Worm (Caenorhabditis elegans) whole organism, L3 larva: ENCODE results near the gene C05B5.12.
A peak's percentile ranks its signal among the peaks of the same experiment; 100 is the strongest.

Source experiments
- ZK546.5 ChIP-seq: sonication (generic microtip); optimal IDR thresholded peaks from 2 replicates; lab custom pipeline; 2017; ENCODE audit warnings: missing biosample characterization, missing genetic modification characterization
- ama-1 ChIP-seq: fragments of 150-350 bp; optimal IDR thresholded peaks from 2 replicates; lab custom pipeline; 2018
- ceh-82 ChIP-seq: fragments of 150-350 bp; optimal IDR thresholded peaks from 2 replicates; lab custom pipeline; 2014; ENCODE audit warnings: missing biosample characterization, missing genetic modification characterization
- ceh-9 ChIP-seq: sonication (generic microtip); optimal IDR thresholded peaks from 2 replicates; lab custom pipeline; 2018; ENCODE audit warnings: missing biosample characterization, missing genetic modification characterization
- daf-12 ChIP-seq: fragments of 150-350 bp; optimal IDR thresholded peaks from 2 replicates; lab custom pipeline; 2014; ENCODE audit warnings: missing biosample characterization, missing genetic modification reagents, missing genetic modification characterization
- egl-5 ChIP-seq: fragments of 150-350 bp; optimal IDR thresholded peaks from 2 replicates; lab custom pipeline; 2017; ENCODE audit warnings: missing biosample characterization, missing genetic modification reagents, missing genetic modification characterization, inconsistent platforms
- elt-1 ChIP-seq: fragments of 150-350 bp; optimal IDR thresholded peaks from 2 replicates; lab custom pipeline; 2014; ENCODE audit warnings: missing biosample characterization, missing genetic modification characterization
- fkh-10 ChIP-seq: sonication (generic microtip); optimal IDR thresholded peaks from 2 replicates; lab custom pipeline; 2017; ENCODE audit warnings: missing biosample characterization, missing genetic modification reagents, missing genetic modification characterization
- fos-1 ChIP-seq: fragments of 150-350 bp; optimal IDR thresholded peaks from 2 replicates; lab custom pipeline; 2014; ENCODE audit warnings: missing biosample characterization, missing genetic modification characterization
- hmg-11 ChIP-seq: sonication (generic microtip); optimal IDR thresholded peaks from 2 replicates; lab custom pipeline; 2016; ENCODE audit warnings: missing genetic modification characterization, missing compliant biosample characterization
- lsy-12 ChIP-seq: sonication (generic microtip); optimal IDR thresholded peaks from 2 replicates; lab custom pipeline; 2016; ENCODE audit warnings: mild to moderate bottlenecking, missing genetic modification characterization, missing compliant biosample characterization
- mdl-1 ChIP-seq: fragments of 150-350 bp; optimal IDR thresholded peaks from 2 replicates; lab custom pipeline; 2014; ENCODE audit warnings: missing biosample characterization, missing genetic modification characterization
- mml-1 ChIP-seq: fragments of 150-350 bp; sonication (generic microtip); optimal IDR thresholded peaks from 3 replicates; lab custom pipeline; 2014; ENCODE audit warnings: missing biosample characterization, missing genetic modification characterization
- nfya-1 ChIP-seq: sonication (generic microtip); optimal IDR thresholded peaks from 2 replicates; lab custom pipeline; 2017; ENCODE audit warnings: missing genetic modification characterization, mild to moderate bottlenecking, missing compliant biosample characterization, antibody characterized with exemption, moderate library complexity; ENCODE audit not compliant: insufficient read depth
- nhr-11 ChIP-seq: fragments of 150-350 bp; optimal IDR thresholded peaks from 2 replicates; lab custom pipeline; 2014; ENCODE audit warnings: missing biosample characterization, missing genetic modification characterization
- nhr-237 ChIP-seq: fragments of 150-350 bp; optimal IDR thresholded peaks from 2 replicates; lab custom pipeline; 2014; ENCODE audit warnings: missing biosample characterization, missing genetic modification characterization
- nhr-25 ChIP-seq: sonication (generic microtip); optimal IDR thresholded peaks from 2 replicates; lab custom pipeline; 2017; ENCODE audit warnings: missing biosample characterization, missing genetic modification characterization
- nhr-28 ChIP-seq: fragments of 150-350 bp; optimal IDR thresholded peaks from 2 replicates; lab custom pipeline; 2014; ENCODE audit warnings: missing biosample characterization, missing genetic modification characterization
- nhr-43 ChIP-seq: sonication (generic microtip); optimal IDR thresholded peaks from 2 replicates; lab custom pipeline; 2016; ENCODE audit warnings: mild to moderate bottlenecking, missing genetic modification characterization, missing compliant biosample characterization; ENCODE audit not compliant: poor library complexity, severe bottlenecking
- nhr-67 ChIP-seq: fragments of 150-350 bp; optimal IDR thresholded peaks from 2 replicates; lab custom pipeline; 2014; ENCODE audit warnings: missing biosample characterization, missing genetic modification characterization
- nhr-76 ChIP-seq: fragments of 150-350 bp; sonication (generic microtip); optimal IDR thresholded peaks from 5 replicates; lab custom pipeline; 2014; ENCODE audit warnings: missing biosample characterization, missing genetic modification characterization
- nhr-77 ChIP-seq: fragments of 150-350 bp; optimal IDR thresholded peaks from 2 replicates; lab custom pipeline; 2014; ENCODE audit warnings: missing biosample characterization, missing genetic modification characterization
- pqm-1 ChIP-seq: fragments of 150-350 bp; optimal IDR thresholded peaks from 2 replicates; lab custom pipeline; 2017; ENCODE audit warnings: missing biosample characterization, missing genetic modification characterization, inconsistent platforms
- sea-2 ChIP-seq: fragments of 150-350 bp; sonication (generic microtip); optimal IDR thresholded peaks from 4 replicates; lab custom pipeline; 2014; ENCODE audit warnings: missing biosample characterization, missing genetic modification reagents, missing genetic modification characterization
- skn-1 ChIP-seq: fragments of 150-350 bp; optimal IDR thresholded peaks from 2 replicates; lab custom pipeline; 2014; ENCODE audit warnings: missing biosample characterization, missing genetic modification characterization
- tbx-2 ChIP-seq: sonication (generic microtip); optimal IDR thresholded peaks from 2 replicates; lab custom pipeline; 2016; ENCODE audit warnings: mild to moderate bottlenecking, missing genetic modification characterization, missing compliant biosample characterization
- unc-39 ChIP-seq: sonication (generic microtip); optimal IDR thresholded peaks from 4 replicates; lab custom pipeline; 2017; ENCODE audit warnings: missing biosample characterization, missing genetic modification characterization
- unc-62 ChIP-seq: fragments of 150-350 bp; sonication (generic microtip); optimal IDR thresholded peaks from 4 replicates; lab custom pipeline; 2014; ENCODE audit warnings: missing biosample characterization, missing genetic modification reagents, missing genetic modification characterization
- zag-1 ChIP-seq: fragments of 150-350 bp; optimal IDR thresholded peaks from 2 replicates; lab custom pipeline; 2014; ENCODE audit warnings: missing biosample characterization, missing genetic modification characterization
- ztf-4 ChIP-seq: fragments of 150-350 bp; optimal IDR thresholded peaks from 2 replicates; lab custom pipeline; 2014; ENCODE audit warnings: missing biosample characterization, missing genetic modification characterization

C05B5.12 gene

DNA sequence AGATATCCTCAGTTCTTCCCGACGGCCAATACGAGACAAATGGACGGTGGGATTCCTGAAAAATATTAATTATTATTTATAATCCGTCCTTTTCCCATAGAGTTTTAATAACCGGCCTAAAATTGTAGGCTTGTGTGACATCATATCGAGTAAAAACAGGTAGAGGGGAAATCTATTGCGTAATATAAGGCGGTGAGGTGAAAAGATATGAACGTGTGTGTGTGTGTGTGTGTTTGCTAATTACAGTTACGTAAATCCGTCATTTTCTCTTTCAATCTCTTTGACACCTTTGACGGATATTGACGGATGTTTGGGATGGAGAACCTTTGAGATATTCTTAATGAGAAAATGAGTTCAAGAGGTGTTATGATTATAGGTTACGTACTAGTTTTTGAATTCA lies 21.7 kb upstream of the C05B5.12 start:
- no peak for TF ChIP-seq nhr-25 (tag; lab: Kevin White, UChicago)
- TF ChIP-seq tbx-2 (tag; lab: Kevin White, UChicago), result no peak
- TF ChIP-seq nhr-43 (tag; lab: Kevin White, UChicago), result no peak
- TF ChIP-seq hmg-11 (tag; lab: Kevin White, UChicago), result no peak
- no peak for TF ChIP-seq nhr-76 (tag; lab: Kevin White, UChicago)
- TF ChIP-seq sea-2, result no peak
- no peak for TF ChIP-seq unc-39 (tag; lab: Kevin White, UChicago)
- no peak for TF ChIP-seq zag-1 (tag; lab: Kevin White, UChicago)
- TF ChIP-seq, all 47 proteins: peak for 0

DNA sequence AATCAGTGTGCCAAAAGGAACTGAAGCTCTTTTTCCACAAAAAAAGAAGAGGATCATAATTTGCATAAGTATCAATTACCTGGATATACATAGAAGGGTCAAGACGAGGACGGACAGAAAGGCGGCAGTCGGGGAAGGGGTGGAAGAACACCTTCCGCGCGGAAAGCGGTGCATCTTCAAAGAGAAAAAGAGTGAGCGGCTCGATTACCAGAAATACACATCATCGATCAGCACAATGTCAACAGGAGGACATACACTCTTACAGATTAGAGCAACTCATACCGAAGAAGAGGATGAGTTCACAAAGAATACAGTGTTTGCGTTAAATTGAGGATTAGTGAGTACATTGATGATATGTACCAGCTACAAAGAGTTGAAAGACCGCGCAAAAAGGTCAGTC lies 17.8 kb upstream of the C05B5.12 start:
- no peak for TF ChIP-seq nhr-43 (tag; lab: Kevin White, UChicago)
- no peak for TF ChIP-seq nhr-28 (tag; lab: Kevin White, UChicago)
- no peak for TF ChIP-seq mml-1
- no peak for TF ChIP-seq skn-1 (tag; lab: Kevin White, UChicago)
- no peak for TF ChIP-seq elt-1 (tag; lab: Kevin White, UChicago)

DNA sequence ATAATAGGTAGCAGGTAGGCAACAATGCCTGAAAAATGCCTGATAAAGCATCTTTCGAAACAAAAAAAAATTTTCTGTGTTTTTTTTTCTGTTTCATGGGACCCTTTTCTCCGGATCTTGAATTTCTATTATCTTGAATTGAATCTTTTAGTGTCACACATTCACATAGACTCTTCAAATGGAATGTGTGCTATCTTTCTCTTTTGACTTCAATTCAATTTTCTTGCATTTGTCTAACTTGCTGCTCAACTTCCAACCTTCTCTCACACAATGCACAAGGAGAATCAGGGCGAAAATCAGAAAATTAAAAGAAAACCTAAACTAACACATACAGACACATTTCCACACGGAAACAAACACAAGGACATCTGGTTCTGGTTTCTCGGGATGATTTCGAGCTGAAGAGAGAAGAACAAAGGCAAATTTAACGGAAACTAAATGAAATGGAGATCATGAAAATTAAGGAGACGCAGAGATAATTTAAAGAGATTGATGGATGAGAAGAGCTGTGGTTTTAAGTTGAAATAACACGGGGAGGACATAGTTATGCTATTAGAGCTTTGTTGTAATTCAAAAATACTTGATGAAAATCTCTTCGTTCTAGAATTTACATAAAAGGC lies 14.9 kb upstream of the C05B5.12 start:
- TF ChIP-seq fkh-10 (GFP tag; lab: Kevin White, UChicago), result peak; percentile 59
- TF ChIP-seq fos-1 (tag; lab: Kevin White, UChicago), result no peak
- TF ChIP-seq nhr-77 (tag; lab: Kevin White, UChicago), result no peak
- TF ChIP-seq mml-1, result no peak
- no peak for TF ChIP-seq unc-39 (tag; lab: Kevin White, UChicago)

DNA sequence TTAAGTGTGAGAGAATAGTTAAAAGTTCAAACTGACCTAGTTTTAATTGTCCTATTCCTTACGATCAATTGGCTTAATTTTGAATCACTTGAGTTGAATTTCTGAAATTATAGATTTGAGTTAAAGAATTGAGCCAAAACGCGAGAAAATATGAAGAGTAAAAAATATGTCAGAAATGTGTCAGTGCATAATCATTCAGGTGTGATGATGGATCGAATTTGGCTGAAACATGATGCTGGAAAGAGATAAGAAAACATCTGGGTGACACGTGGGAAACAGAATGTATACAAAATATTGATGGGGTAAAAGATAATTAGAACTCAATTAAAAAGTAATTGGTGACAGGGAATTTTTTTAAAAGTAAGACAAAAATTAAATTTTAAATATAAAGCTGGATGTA lies 13.4 kb upstream of the C05B5.12 start, which contains the start of gene R10E12.2:
TSS of gene R10E12.2 (minus strand) at position 101 of the 400 bp plus-strand sequence.
- TF ChIP-seq pqm-1 (tag; lab: Kevin White, UChicago), result no peak
- TF ChIP-seq nhr-11 (tag; lab: Kevin White, UChicago), result no peak
- no peak for TF ChIP-seq daf-12 (tag; lab: Kevin White, UChicago)
- TF ChIP-seq ceh-82 (tag; lab: Kevin White, UChicago), result no peak
- TF ChIP-seq ama-1 (lab: Kevin White, UChicago), result no peak
- no peak for TF ChIP-seq mml-1
- TF ChIP-seq egl-5 (tag; lab: Kevin White, UChicago), result no peak
- TF ChIP-seq sea-2, result no peak
- no peak for TF ChIP-seq nhr-237 (tag; lab: Kevin White, UChicago)
- no peak for TF ChIP-seq ztf-4 (tag; lab: Kevin White, UChicago)

DNA sequence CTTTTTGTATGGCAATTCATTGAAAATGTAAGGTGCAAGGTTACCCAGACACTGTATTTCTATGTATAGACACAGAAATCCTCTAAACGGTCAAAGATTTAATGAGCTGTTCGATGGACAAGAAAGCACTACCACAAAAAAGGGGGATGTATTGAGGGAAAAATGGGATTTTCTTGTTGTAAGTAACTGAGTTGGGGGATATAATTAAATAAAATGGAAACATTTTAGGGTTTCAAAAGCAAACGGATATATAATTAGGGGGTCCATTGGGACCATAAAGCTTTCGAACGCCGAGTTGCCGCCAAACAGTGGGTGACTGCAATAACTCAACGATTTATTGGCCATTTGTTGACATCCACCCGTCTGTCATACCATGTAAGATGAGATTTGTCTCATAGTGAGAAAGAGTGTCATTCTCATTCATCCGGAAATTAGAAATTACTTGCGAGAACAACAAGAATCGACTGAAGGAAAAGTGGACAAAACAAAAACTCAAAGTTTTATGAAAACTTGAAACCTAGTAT lies 5.0 kb upstream of the C05B5.12 start:
- TF ChIP-seq egl-5 (tag; lab: Kevin White, UChicago), result peak; percentile 8
- TF ChIP-seq nhr-237 (tag; lab: Kevin White, UChicago), result no peak
- TF ChIP-seq fos-1 (tag; lab: Kevin White, UChicago), result no peak
- no peak for TF ChIP-seq ZK546.5 (tag; lab: Kevin White, UChicago)
- TF ChIP-seq nhr-67 (tag; lab: Kevin White, UChicago), result no peak

DNA sequence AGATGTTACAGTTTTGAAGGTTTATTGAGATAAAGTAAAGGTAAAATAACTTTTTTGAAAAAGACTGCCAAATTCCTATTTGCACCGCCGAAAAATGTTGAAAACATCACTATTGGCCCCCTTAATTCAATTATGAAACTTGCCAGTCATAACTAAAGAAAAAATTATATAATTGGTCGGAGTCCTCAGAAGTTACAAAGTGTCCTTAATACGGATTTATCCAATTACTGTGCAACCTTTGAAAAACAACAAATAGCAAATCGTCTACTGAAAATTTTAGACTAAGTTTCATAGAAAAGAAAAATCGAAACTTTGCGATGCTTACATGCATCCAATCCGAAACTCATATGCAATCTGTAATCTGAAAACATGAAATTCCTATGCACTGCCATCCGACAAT lies 2.6 kb upstream of the C05B5.12 start:
- TF ChIP-seq ceh-82 (tag; lab: Kevin White, UChicago), result no peak
- TF ChIP-seq nhr-25 (tag; lab: Kevin White, UChicago), result no peak

DNA sequence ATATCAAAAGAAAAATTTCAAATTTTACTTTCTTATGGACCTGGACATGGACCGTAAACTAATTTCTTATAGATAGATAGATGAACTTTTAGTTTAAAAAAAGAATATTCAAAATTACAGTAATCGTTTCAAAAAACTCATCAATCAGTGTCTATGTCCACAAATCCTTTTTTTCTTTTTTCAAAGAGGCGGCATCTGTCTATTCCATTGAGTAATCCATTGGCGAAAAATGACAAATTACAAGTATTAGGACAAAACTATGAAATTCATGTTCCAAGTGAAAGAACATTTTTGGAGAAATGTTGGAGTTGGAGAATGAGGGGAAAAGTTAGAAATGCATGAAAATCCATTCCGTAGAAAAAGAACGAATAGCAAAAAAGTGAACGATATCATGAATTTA lies 1.6 kb upstream of the C05B5.12 start:
- TF ChIP-seq daf-12 (tag; lab: Kevin White, UChicago) (no peak), unc-62 (no peak), lsy-12 (tag; lab: Kevin White, UChicago) (no peak), elt-1 (tag; lab: Kevin White, UChicago) (no peak), nhr-237 (tag; lab: Kevin White, UChicago) (no peak), ceh-9 (tag; lab: Kevin White, UChicago) (no peak), mdl-1 (tag; lab: Kevin White, UChicago) (no peak), nfya-1 (tag; lab: Kevin White, UChicago) (no peak)
